Fruit fly (Drosophila melanogaster): ENCODE results near the gene CG32683.

The CG32683 gene

DNA sequence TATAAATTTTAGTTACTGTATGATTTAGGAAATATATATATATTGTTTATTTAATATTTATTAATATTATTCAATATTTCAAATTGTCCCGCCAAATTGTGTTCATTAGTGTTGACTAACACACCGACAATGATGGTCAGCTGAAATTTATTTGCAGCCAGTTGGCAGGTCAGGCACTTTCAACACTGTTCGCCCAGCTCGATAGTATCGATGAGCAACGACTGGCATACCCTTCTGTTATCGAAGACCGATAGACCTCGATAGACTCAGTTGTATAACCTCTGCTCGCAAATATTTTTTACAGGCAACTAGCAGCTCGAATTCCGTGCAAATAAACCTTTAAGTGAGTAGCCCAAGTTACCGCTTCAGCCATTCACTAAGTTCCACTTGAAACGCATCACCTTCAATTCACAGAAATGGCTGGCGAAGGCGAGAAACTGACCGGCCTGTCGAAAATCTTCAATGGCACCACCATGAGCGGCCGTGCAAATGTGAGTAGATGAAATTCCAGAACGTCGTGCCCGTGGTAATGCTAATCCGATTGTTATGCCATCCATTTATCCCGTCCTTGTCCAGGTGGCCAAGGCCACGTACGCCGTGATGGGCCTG, 5.9 kb upstream of the CG32683 start, which contains the start of gene Neb-cGP (continued):
- 0 out of 2 replicates have a peak, but pooled peaks have one; percentile 16 for TF ChIP-seq stc (GFP tag; IDR thresholded peaks at IDR 0.05)
- TF ChIP-seq trh (GFP tag; optimal IDR thresholded peaks at IDR 0.05): no peak
- TF ChIP-seq lbe (GFP tag; optimal IDR thresholded peaks at IDR 0.05): peak; percentile 61
- TF ChIP-seq tup (GFP tag; optimal IDR thresholded peaks at IDR 0.05): peak; percentile 25
- TF ChIP-seq nmo (GFP tag; optimal IDR thresholded peaks at IDR 0.05): peak; percentile 62

DNA sequence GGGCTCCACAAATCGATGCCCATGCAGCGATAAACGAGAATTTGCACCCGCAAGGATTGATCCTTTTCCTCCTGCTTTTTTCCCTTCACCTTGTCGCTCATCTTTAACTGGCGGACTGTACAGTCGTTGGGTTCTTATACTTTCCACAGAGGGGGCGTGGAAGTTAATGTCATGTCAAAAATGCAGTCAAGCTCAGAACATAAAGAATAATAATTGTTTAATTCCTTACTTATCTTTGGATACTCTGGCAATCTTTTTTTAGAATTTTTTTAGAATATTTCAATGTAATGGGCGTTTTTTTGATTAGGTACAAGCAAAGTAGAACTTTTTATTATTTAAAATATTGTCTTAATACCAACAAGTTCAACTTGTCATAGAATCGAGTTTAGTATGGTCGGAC, 4.9 kb upstream of the CG32683 start, which contains the start of gene Or9a:
Or9a (minus strand) TSS at position 101 of the 400 bp plus-strand sequence.
- no peak for TF ChIP-seq mld (GFP tag; IDR thresholded peaks at IDR 0.05; ENCODE audit: partially characterized antibody)
- TF ChIP-seq NfI (GFP tag; optimal IDR thresholded peaks at IDR 0.05): no peak
- TF ChIP-seq Drgx (GFP tag; IDR thresholded peaks at IDR 0.05): no peak
- TF ChIP-seq z (GFP tag; IDR thresholded peaks at IDR 0.05): no peak
- no peak for TF ChIP-seq CG6254 (GFP tag; optimal IDR thresholded peaks at IDR 0.05)
- no peak for TF ChIP-seq otp (GFP tag; IDR thresholded peaks at IDR 0.05)
- TF ChIP-seq her (GFP tag; optimal IDR thresholded peaks at IDR 0.05): no peak

DNA sequence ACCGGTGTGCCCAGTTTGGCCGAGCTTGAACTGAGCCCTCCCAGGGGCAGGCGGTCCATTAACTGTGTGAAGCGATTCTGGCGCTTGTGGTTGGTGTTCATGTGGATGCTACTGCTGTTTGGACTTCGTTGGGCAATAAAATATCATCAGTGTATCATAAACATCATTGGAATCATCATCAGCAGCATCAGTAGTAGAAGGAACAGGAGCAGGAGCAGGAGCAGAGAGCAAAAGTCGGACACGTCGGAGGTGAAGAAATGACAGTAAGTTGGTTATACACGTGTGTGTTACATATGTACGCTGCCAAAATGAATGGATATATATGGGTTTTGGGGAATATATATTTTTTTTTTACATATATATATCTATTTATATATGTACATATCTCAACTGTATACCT, 22.0 kb downstream of the CG32683 start, which contains the start of gene CG12640:
CG12640 (minus strand) TSS at position 101 of the 400 bp plus-strand sequence.
- TF ChIP-seq dm (GFP tag; optimal IDR thresholded peaks at IDR 0.05): no peak
- no peak for TF ChIP-seq emc (GFP tag; optimal IDR thresholded peaks at IDR 0.05)

DNA sequence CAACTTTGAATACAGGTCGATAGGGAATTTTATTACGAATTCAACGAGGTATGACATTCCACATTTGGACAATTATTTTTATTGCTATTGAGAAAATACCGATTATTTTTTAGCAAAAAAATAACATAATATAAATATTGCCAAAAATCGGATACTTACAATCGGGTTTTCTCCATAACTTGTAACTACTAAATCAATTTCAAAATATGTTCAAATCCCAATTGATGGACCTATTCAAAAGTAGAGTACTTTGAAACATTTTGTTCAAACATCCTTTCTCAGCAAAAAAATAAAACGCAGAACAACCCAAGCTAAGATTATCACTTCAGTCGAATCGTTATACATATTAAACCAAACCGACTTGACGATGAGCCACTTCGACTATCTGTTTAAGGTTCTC, 37.6 kb downstream of the CG32683 start, which contains the start of gene RabX2:
RabX2 (plus strand) TSS at position 301 of the 400 bp plus-strand sequence.
- TF ChIP-seq Lpt (GFP tag; optimal IDR thresholded peaks at IDR 0.05) (no peak), exex (tag; optimal IDR thresholded peaks at IDR 0.05) (no peak), maf-S (GFP tag; optimal IDR thresholded peaks at IDR 0.05) (no peak), CG9876 (GFP tag; optimal IDR thresholded peaks at IDR 0.05) (no peak)

DNA sequence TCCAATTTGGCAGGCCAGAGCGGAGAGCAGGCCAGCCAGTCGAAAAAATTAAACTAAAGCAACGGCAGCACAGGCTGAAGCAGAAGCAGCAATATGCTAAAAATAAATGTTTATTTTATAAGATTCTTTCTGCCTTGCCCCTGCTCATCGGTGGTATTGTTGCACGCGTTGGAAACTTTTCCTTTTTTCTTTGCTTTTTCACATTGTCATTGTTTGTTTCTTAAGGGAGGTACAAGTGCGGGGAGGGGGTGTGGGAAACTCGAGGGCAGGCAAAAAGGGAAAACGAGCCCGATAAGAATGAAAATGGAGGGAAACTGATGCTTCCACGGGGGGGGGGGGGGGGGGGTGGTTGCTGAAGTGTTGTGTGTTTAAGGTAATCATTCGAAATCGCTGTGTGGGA, 55.7 kb downstream of the CG32683 start:
- TF ChIP-seq CG10543 (GFP tag; optimal IDR thresholded peaks at IDR 0.05) (peak; percentile 48), CG14710 (tag; optimal IDR thresholded peaks at IDR 0.05) (no peak), HLH54F (GFP tag; optimal IDR thresholded peaks at IDR 0.05) (no peak), bigmax (GFP tag; optimal IDR thresholded peaks at IDR 0.05) (no peak), CG10431 (GFP tag; optimal IDR thresholded peaks at IDR 0.05) (no peak), cwo (GFP tag; optimal IDR thresholded peaks at IDR 0.05) (peak; percentile 22), Dp (GFP tag; optimal IDR thresholded peaks at IDR 0.05) (no peak), gcm (GFP tag; optimal IDR thresholded peaks at IDR 0.05) (no peak), zen (tag; optimal IDR thresholded peaks at IDR 0.05) (no peak), zen2 (GFP tag; IDR thresholded peaks at IDR 0.05; ENCODE audit: partially characterized antibody) (no peak), CG1024 (GFP tag; IDR thresholded peaks at IDR 0.05) (no peak), CG2120 (GFP tag; optimal IDR thresholded peaks at IDR 0.05) (no peak), crol (GFP tag; IDR thresholded peaks at IDR 0.05) (peak; percentile 62), CG13775 (GFP tag; optimal IDR thresholded peaks at IDR 0.05) (no peak), inv (GFP tag; IDR thresholded peaks at IDR 0.05; ENCODE audit: partially characterized antibody) (no peak), Drgx (GFP tag; IDR thresholded peaks at IDR 0.05) (no peak), sd (tag; optimal IDR thresholded peaks at IDR 0.05) (peak; percentile 64), CG17829 (tag; optimal IDR thresholded peaks at IDR 0.05) (no peak), odd (GFP tag; optimal IDR thresholded peaks at IDR 0.05) (no peak), B-H1 (GFP tag; IDR thresholded peaks at IDR 0.05) (no peak), Hr78 (GFP tag; optimal IDR thresholded peaks at IDR 0.05) (no peak), Atf6 (GFP tag; IDR thresholded peaks at IDR 0.05) (no peak), CG2889 (GFP tag; IDR thresholded peaks at IDR 0.05) (no peak), Atf3 (GFP tag; optimal IDR thresholded peaks at IDR 0.05) (no peak), Dek (tag; optimal IDR thresholded peaks at IDR 0.05) (no peak), toy (GFP tag; IDR thresholded peaks at IDR 0.05) (no peak)

All from whole organism, embryonic.